Worm (Caenorhabditis elegans) whole organism, mixed stage, embryonic: ENCODE data around the gene Y102F5A.1.

Source experiments
- bed-3 ChIP-seq: fragments of 200-800 bp; sonication (Bioruptor generic); optimal IDR thresholded peaks from 3 replicates; lab custom pipeline; 2018; ENCODE audit warnings: mild to moderate bottlenecking, missing genetic modification characterization, moderate library complexity, missing compliant biosample characterization
- blmp-1 ChIP-seq: fragments of 150-350 bp; optimal IDR thresholded peaks from 2 replicates; lab custom pipeline; 2014; ENCODE audit warnings: missing biosample characterization, missing genetic modification characterization
- cnd-1 ChIP-seq: fragments of 200-800 bp; sonication (Bioruptor generic); optimal IDR thresholded peaks from 2 replicates; lab custom pipeline; 2018; ENCODE audit warnings: mild to moderate bottlenecking, missing genetic modification characterization, missing compliant biosample characterization
- elt-1 ChIP-seq: sonication (generic microtip); optimal IDR thresholded peaks from 2 replicates; lab custom pipeline; 2017; ENCODE audit warnings: missing genetic modification characterization, mild to moderate bottlenecking, missing compliant biosample characterization, antibody characterized with exemption, moderate library complexity, borderline replicate concordance; ENCODE audit not compliant: insufficient read depth
- lin-13 ChIP-seq: fragments of 150-350 bp; optimal IDR thresholded peaks from 2 replicates; lab custom pipeline; 2014; ENCODE audit warnings: missing biosample characterization, missing genetic modification characterization
- nhr-12 ChIP-seq: fragments of 150-350 bp; optimal IDR thresholded peaks from 2 replicates; lab custom pipeline; 2014; ENCODE audit warnings: missing biosample characterization, missing genetic modification characterization
- nhr-237 ChIP-seq: fragments of 150-350 bp; optimal IDR thresholded peaks from 2 replicates; lab custom pipeline; 2014; ENCODE audit warnings: missing biosample characterization, missing genetic modification characterization
- nhr-28 ChIP-seq: fragments of 150-350 bp; optimal IDR thresholded peaks from 2 replicates; lab custom pipeline; 2014; ENCODE audit warnings: missing biosample characterization, missing genetic modification characterization
- pha-4 ChIP-seq: fragments of 150-350 bp; optimal IDR thresholded peaks from 2 replicates; lab custom pipeline; 2018; ENCODE audit warnings: missing biosample characterization, missing genetic modification reagents, missing genetic modification characterization
- snpc-4 ChIP-seq: fragments of 150-350 bp; optimal IDR thresholded peaks from 2 replicates; lab custom pipeline; 2014; ENCODE audit warnings: missing biosample characterization, missing genetic modification characterization
- unc-62 ChIP-seq: fragments of 150-350 bp; optimal IDR thresholded peaks from 2 replicates; lab custom pipeline; 2014; ENCODE audit warnings: missing biosample characterization, missing genetic modification reagents, missing genetic modification characterization

ce11 chrX:11821159-11821720 lies 37.1 kb upstream of the Y102F5A.1 start:
- TF ChIP-seq bed-3 (GFP tag; lab: Kevin White, UChicago) (no peak), elt-1 (tag; lab: Kevin White, UChicago) (no peak), blmp-1 (no peak), unc-62 (GFP tag; lab: Kevin White, UChicago) (no peak), pha-4 (tag; lab: Kevin White, UChicago) (no peak), snpc-4 (no peak), nhr-237 (tag; lab: Kevin White, UChicago) (no peak), cnd-1 (no peak), lin-13 (tag; lab: Kevin White, UChicago) (no peak), nhr-12 (tag; lab: Kevin White, UChicago) (no peak), nhr-28 (tag; lab: Kevin White, UChicago) (no peak)
